Fruit fly (Drosophila melanogaster) whole organism, embryonic: ENCODE measurements around the gene spn-B.

Experiments
- Atf3 ChIP-seq: fragments of 200-800 bp; sonication (Bioruptor generic); optimal IDR thresholded peaks from 3 replicates; lab custom pipeline; 2016; ENCODE audit warnings: missing biosample characterization, missing genetic modification characterization
- Awh ChIP-seq: fragments of 200-800 bp; sonication (Bioruptor generic); IDR thresholded peaks from 2 replicates; pipeline ENCODE4, ENCODE4 v1.3.6; 2022; ENCODE audit warnings: missing biosample characterization, missing genetic modification characterization
- CG1024 ChIP-seq: fragments of 200-800 bp; sonication (Bioruptor generic); IDR thresholded peaks from 2 replicates; pipeline ENCODE4 v1.3.6; 2022; ENCODE audit warnings: missing biosample characterization, missing genetic modification characterization
- CG10321 ChIP-seq: fragments of 200-800 bp; sonication (Bioruptor generic); IDR thresholded peaks from 2 replicates; pipeline ENCODE4 v1.3.6; 2022; ENCODE audit warnings: missing biosample characterization, missing genetic modification characterization
- CG10366 ChIP-seq: fragments of 200-800 bp; sonication (Bioruptor generic); IDR thresholded peaks from 2 replicates; pipeline ENCODE4 v1.3.6; 2022; ENCODE audit warnings: missing biosample characterization, missing genetic modification characterization
- CG10431 ChIP-seq: fragments of 200-800 bp; sonication (Bioruptor generic); optimal IDR thresholded peaks from 3 replicates; lab custom pipeline; 2018; ENCODE audit warnings: missing biosample characterization, mild to moderate bottlenecking, missing genetic modification characterization
- CG11504 ChIP-seq: fragments of 200-800 bp; sonication (Bioruptor generic); optimal IDR thresholded peaks from 3 replicates; lab custom pipeline; 2019; ENCODE audit warnings: missing biosample characterization, mild to moderate bottlenecking, missing genetic modification characterization, moderate library complexity
- CG11695 ChIP-seq: fragments of 200-800 bp; sonication (Bioruptor generic); IDR thresholded peaks from 3 replicates; pipeline ENCODE4 v1.3.6; 2022; ENCODE audit warnings: missing biosample characterization, missing genetic modification characterization
- CG1233 ChIP-seq: fragments of 200-800 bp; sonication (Bioruptor generic); optimal IDR thresholded peaks from 4 replicates; lab custom pipeline; 2018; ENCODE audit warnings: missing biosample characterization, mild to moderate bottlenecking, missing genetic modification characterization
- CG12769 ChIP-seq: fragments of 200-800 bp; sonication (Bioruptor generic); optimal IDR thresholded peaks from 2 replicates; lab custom pipeline; 2019; ENCODE audit warnings: missing biosample characterization, mild to moderate bottlenecking, missing genetic modification characterization, moderate library complexity
- CG14050 ChIP-seq: fragments of 200-800 bp; sonication (Bioruptor generic); IDR thresholded peaks from 3 replicates; pipeline ENCODE4 v1.3.6; 2022; ENCODE audit warnings: missing biosample characterization, missing genetic modification characterization
- CG15514 ChIP-seq: fragments of 200-800 bp; sonication (Bioruptor generic); optimal IDR thresholded peaks from 3 replicates; lab custom pipeline; 2017; ENCODE audit warnings: missing biosample characterization, missing genetic modification characterization, mild to moderate bottlenecking, moderate library complexity, missing genetic modification reagents
- CG17359 ChIP-seq: fragments of 200-800 bp; sonication (Bioruptor generic); optimal IDR thresholded peaks from 3 replicates; lab custom pipeline; 2018; ENCODE audit warnings: missing biosample characterization, mild to moderate bottlenecking, missing genetic modification characterization, moderate library complexity
- CG2202 ChIP-seq: fragments of 200-800 bp; sonication (Bioruptor generic); optimal IDR thresholded peaks from 2 replicates; lab custom pipeline; 2018; ENCODE audit warnings: missing biosample characterization, mild to moderate bottlenecking, missing genetic modification characterization
- CG32767 ChIP-seq: fragments of 200-800 bp; sonication (Bioruptor generic); IDR thresholded peaks from 2 replicates; pipeline ENCODE4 v1.3.6; 2022; ENCODE audit warnings: missing biosample characterization, missing genetic modification characterization
- CG34422 ChIP-seq: fragments of 200-800 bp; sonication (Bioruptor generic); IDR thresholded peaks from 3 replicates; pipeline ENCODE4 v1.3.6; 2022; ENCODE audit warnings: missing biosample characterization, missing genetic modification characterization
- CG4282 ChIP-seq: fragments of 200-800 bp; sonication (Bioruptor generic); optimal IDR thresholded peaks from 2 replicates; lab custom pipeline; 2016; ENCODE audit warnings: missing biosample characterization, missing genetic modification characterization
- CG43689 ChIP-seq: fragments of 200-800 bp; sonication (Bioruptor generic); IDR thresholded peaks from 2 replicates; pipeline ENCODE4 v1.3.6; 2022; ENCODE audit warnings: missing biosample characterization, missing genetic modification characterization
- CG4820 ChIP-seq: fragments of 200-800 bp; sonication (Bioruptor generic); optimal IDR thresholded peaks from 3 replicates; lab custom pipeline; 2016; ENCODE audit warnings: missing biosample characterization, missing genetic modification characterization
- CG5953 ChIP-seq: fragments of 200-800 bp; sonication (Bioruptor generic); IDR thresholded peaks from 2 replicates; pipeline ENCODE4 v1.3.6; 2022; ENCODE audit warnings: missing biosample characterization, missing genetic modification characterization
- CG6654 ChIP-seq: fragments of 200-800 bp; sonication (Bioruptor generic); optimal IDR thresholded peaks from 2 replicates; lab custom pipeline; 2017; ENCODE audit warnings: missing biosample characterization, mild to moderate bottlenecking, missing genetic modification characterization
- CG9876 ChIP-seq: fragments of 200-800 bp; sonication (Bioruptor generic); optimal IDR thresholded peaks from 2 replicates; lab custom pipeline; 2016; ENCODE audit warnings: missing biosample characterization, missing genetic modification characterization
- D19B ChIP-seq: fragments of 200-800 bp; sonication (Bioruptor generic); optimal IDR thresholded peaks from 2 replicates; lab custom pipeline; 2017; ENCODE audit warnings: missing biosample characterization, mild to moderate bottlenecking, missing genetic modification characterization
- Dip3 ChIP-seq: fragments of 200-800 bp; sonication (Bioruptor generic); optimal IDR thresholded peaks from 3 replicates; lab custom pipeline; 2016; ENCODE audit warnings: missing biosample characterization, missing genetic modification characterization
- Dll ChIP-seq: fragments of 200-800 bp; sonication (Bioruptor generic); IDR thresholded peaks from 4 replicates; pipeline ENCODE4 v1.3.6; 2022; ENCODE audit warnings: missing biosample characterization, missing genetic modification characterization; ENCODE audit not compliant: partially characterized antibody
- Dp ChIP-seq: fragments of 200-800 bp; sonication (Bioruptor generic); optimal IDR thresholded peaks from 2 replicates; lab custom pipeline; 2018; ENCODE audit warnings: missing biosample characterization, mild to moderate bottlenecking, missing genetic modification characterization, moderate library complexity
- Hsf ChIP-seq: fragments of 200-800 bp; sonication (Bioruptor generic); optimal IDR thresholded peaks from 3 replicates; lab custom pipeline; 2016; ENCODE audit warnings: missing biosample characterization, missing genetic modification characterization
- Kr ChIP-seq: fragments of 200-800 bp; sonication (Bioruptor generic); optimal IDR thresholded peaks from 2 replicates; lab custom pipeline; 2017; ENCODE audit warnings: missing biosample characterization, mild to moderate bottlenecking, missing genetic modification characterization
- Mad ChIP-seq: fragments of 200-800 bp; sonication (Bioruptor generic); optimal IDR thresholded peaks from 2 replicates; lab custom pipeline; 2016; ENCODE audit warnings: missing biosample characterization, missing genetic modification characterization
- NC2β ChIP-seq: fragments of 200-800 bp; sonication (Bioruptor generic); optimal IDR thresholded peaks from 2 replicates; lab custom pipeline; 2016; ENCODE audit warnings: missing biosample characterization, missing genetic modification characterization
- PHDP ChIP-seq: fragments of 200-800 bp; sonication (Bioruptor generic); optimal IDR thresholded peaks from 3 replicates; lab custom pipeline; 2018; ENCODE audit warnings: missing biosample characterization, mild to moderate bottlenecking, missing genetic modification characterization, moderate library complexity
- Ravus ChIP-seq: fragments of 200-800 bp; sonication (Bioruptor generic); IDR thresholded peaks from 2 replicates; pipeline ENCODE4 v1.3.6; 2022; ENCODE audit warnings: missing biosample characterization, missing genetic modification characterization
- abd-A ChIP-seq: fragments of 200-800 bp; sonication (Bioruptor generic); optimal IDR thresholded peaks from 3 replicates; lab custom pipeline; 2019; ENCODE audit warnings: missing biosample characterization, mild to moderate bottlenecking, missing genetic modification characterization, moderate library complexity
- bbx ChIP-seq: fragments of 200-800 bp; sonication (Bioruptor generic); IDR thresholded peaks from 2 replicates; pipeline ENCODE4 v1.3.6; 2022; ENCODE audit warnings: missing biosample characterization, missing genetic modification characterization; ENCODE audit not compliant: partially characterized antibody
- bsh ChIP-seq, 2 experiments: fragments of 200-800 bp; sonication (Bioruptor generic); optimal IDR thresholded peaks; 2 replicates each; lab custom pipeline; 2017 to 2018; ENCODE audit warnings: mild to moderate bottlenecking in 2 of 2, missing biosample characterization in 2 of 2, missing genetic modification characterization in 2 of 2, moderate library complexity in 1 of 2
- croc ChIP-seq: fragments of 200-800 bp; sonication (Bioruptor generic); conservative IDR thresholded peaks from 3 replicates; pipeline ENCODE4 v1.3.6; 2022; ENCODE audit warnings: missing biosample characterization, missing genetic modification characterization
- da ChIP-seq: fragments of 200-800 bp; sonication (Bioruptor generic); optimal IDR thresholded peaks from 2 replicates; lab custom pipeline; 2016; ENCODE audit warnings: missing biosample characterization, missing genetic modification characterization
- gsb-n ChIP-seq: fragments of 200-800 bp; sonication (Bioruptor generic); optimal IDR thresholded peaks from 3 replicates; lab custom pipeline; 2018; ENCODE audit warnings: missing biosample characterization, mild to moderate bottlenecking, missing genetic modification characterization
- hkb ChIP-seq, 2 experiments: fragments of 200-800 bp in 1 of 2; fragments of >200 bp in 1 of 2; sonication (Bioruptor generic) in 1 of 2; IDR thresholded peaks in 1 of 2; optimal IDR thresholded peaks in 1 of 2; 2 replicates each; pipeline versions ENCODE4 v1.3.6 to Lab custom; 2017 to 2022; ENCODE audit warnings: missing biosample characterization in 1 of 2, missing genetic modification characterization in 1 of 2
- klu ChIP-seq: fragments of 200-800 bp; sonication (Bioruptor generic); IDR thresholded peaks from 2 replicates; pipeline ENCODE4 v1.3.6; 2022; ENCODE audit warnings: missing biosample characterization, missing genetic modification characterization
- nerfin-2 ChIP-seq: fragments of 200-800 bp; sonication (Bioruptor generic); IDR thresholded peaks from 2 replicates; pipeline ENCODE4 v1.3.6; 2022; ENCODE audit warnings: missing biosample characterization, missing genetic modification characterization; ENCODE audit not compliant: partially characterized antibody
- pan ChIP-seq, 4 experiments: fragments of >200 bp in 3 of 4; fragments of 200-800 bp in 1 of 4; sonication (Bioruptor generic) in 1 of 4; optimal IDR thresholded peaks in 3 of 4; IDR thresholded peaks in 1 of 4; 2 replicates each; pipeline versions ENCODE4 v1.3.6 to Lab custom; 2017 to 2022; ENCODE audit warnings: missing biosample characterization in 2 of 4, missing genetic modification characterization in 2 of 4, mixed read lengths in 1 of 4
- prd ChIP-seq, 3 experiments: fragments of >200 bp in 2 of 3; fragments of 200-800 bp in 1 of 3; sonication (Bioruptor generic) in 1 of 3; optimal IDR thresholded peaks in 2 of 3; IDR thresholded peaks in 1 of 3; 2 replicates in 2 of 3; 3 replicates in 1 of 3; pipeline versions ENCODE4 v1.3.6 to Lab custom; 2017 to 2022; ENCODE audit warnings: missing biosample characterization in 1 of 3, missing genetic modification characterization in 1 of 3
- pum ChIP-seq: fragments of 200-800 bp; sonication (Bioruptor generic); optimal IDR thresholded peaks from 2 replicates; lab custom pipeline; 2016; ENCODE audit warnings: missing biosample characterization, missing genetic modification characterization
- rib ChIP-seq: fragments of 200-800 bp; sonication (Bioruptor generic); IDR thresholded peaks from 2 replicates; pipeline ENCODE4 v1.3.6; 2022; ENCODE audit warnings: missing biosample characterization, missing genetic modification characterization
- run ChIP-seq: fragments of 200-800 bp; sonication (Bioruptor generic); optimal IDR thresholded peaks from 3 replicates; lab custom pipeline; 2018; ENCODE audit warnings: missing biosample characterization, mild to moderate bottlenecking, missing genetic modification characterization
- sima ChIP-seq: fragments of 200-800 bp; sonication (Bioruptor generic); optimal IDR thresholded peaks from 2 replicates; lab custom pipeline; 2016; ENCODE audit warnings: missing biosample characterization, missing genetic modification characterization
- ttk ChIP-seq: fragments of 200-800 bp; sonication (Bioruptor generic); IDR thresholded peaks from 2 replicates; pipeline ENCODE4 v2.1.2; 2022; ENCODE audit warnings: missing biosample characterization, missing genetic modification characterization
- unpg ChIP-seq: fragments of 200-800 bp; sonication (Bioruptor generic); optimal IDR thresholded peaks from 3 replicates; lab custom pipeline; 2018; ENCODE audit warnings: missing biosample characterization, mild to moderate bottlenecking, missing genetic modification characterization, moderate library complexity
- wdn ChIP-seq: fragments of 200-800 bp; sonication (Bioruptor generic); IDR thresholded peaks from 2 replicates; pipeline ENCODE4 v1.3.6; 2022; ENCODE audit warnings: missing biosample characterization, missing genetic modification characterization

The spn-B gene

DNA sequence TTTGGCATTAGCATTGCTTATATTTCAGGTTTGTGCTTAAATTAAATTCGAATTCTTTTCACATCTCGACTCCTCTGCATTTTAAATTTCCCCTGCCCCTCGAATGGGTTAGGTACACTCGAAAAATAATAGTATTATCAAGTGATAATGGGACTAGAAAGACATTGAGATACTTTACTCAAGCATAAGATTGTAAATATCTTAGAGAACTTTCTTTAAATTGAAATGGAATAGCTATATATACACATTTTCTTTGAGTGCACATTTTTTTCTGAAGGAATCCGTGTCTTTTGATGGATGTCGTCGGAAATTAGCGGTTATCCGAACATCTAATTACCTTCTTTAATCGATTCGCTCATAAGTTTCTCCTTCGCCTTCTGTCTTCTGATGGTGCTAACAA, 16.8 kb upstream of the spn-B start (continued):
- no peak for TF ChIP-seq CG4820 (GFP tag; lab: Kevin White, UChicago)
- peak; percentile 60; the same call in 1 of the 3 replicates for TF ChIP-seq CG34422 (GFP tag; lab: Robert Waterston, UW)
- no peak for TF ChIP-seq sima (GFP tag; lab: Kevin White, UChicago)
- peak; percentile 14 for TF ChIP-seq Hsf (GFP tag; lab: Kevin White, UChicago)
- no peak for TF ChIP-seq CG5953 (GFP tag; lab: Robert Waterston, UW)
- TF ChIP-seq Ravus (GFP tag; lab: Robert Waterston, UW), result no peak
- TF ChIP-seq Mad, result no peak
- no peak for TF ChIP-seq Awh (GFP tag; lab: Robert Waterston, UW)
- no peak for TF ChIP-seq CG4282
- TF ChIP-seq CG9876 (GFP tag; lab: Kevin White, UChicago), result no peak
- no peak for TF ChIP-seq pum
- no peak for TF ChIP-seq wdn
- TF ChIP-seq prd (optimal IDR thresholded peaks at IDR 0.05; lab: Kevin White, UChicago), result no peak
- TF ChIP-seq prd (GFP tag; IDR thresholded peaks at IDR 0.05; lab: Robert Waterston, UW), result peak; percentile 45; the same call in 1 of the 3 replicates
- no peak for TF ChIP-seq unpg
- no peak for TF ChIP-seq PHDP (tag; lab: Kevin White, UChicago)
- peak; percentile 61; the same call in 1 of the 3 replicates for TF ChIP-seq CG11695 (GFP tag; lab: Robert Waterston, UW)
- no peak for TF ChIP-seq croc
- no peak for TF ChIP-seq CG11504
- no peak for TF ChIP-seq CG15514 (GFP tag; lab: Kevin White, UChicago)
- TF ChIP-seq Dll (GFP tag; lab: Robert Waterston, UW), result no peak
- no peak for TF ChIP-seq CG1024
- TF ChIP-seq hkb (optimal IDR thresholded peaks at IDR 0.05; lab: Kevin White, UChicago), result no peak
- TF ChIP-seq hkb (GFP tag; IDR thresholded peaks at IDR 0.05; lab: Robert Waterston, UW), result peak; percentile 45; the same call in 1 of the 2 replicates
- no peak for TF ChIP-seq Atf3 (GFP tag; lab: Kevin White, UChicago)
- peak; percentile 18; the same call in 1 of the 2 replicates for TF ChIP-seq klu (GFP tag; lab: Robert Waterston, UW)
- no peak for TF ChIP-seq CG12769 (tag; lab: Kevin White, UChicago)
- no peak for TF ChIP-seq CG2202 (tag; lab: Kevin White, UChicago)
- TF ChIP-seq CG14050, result no peak
- TF ChIP-seq Dp (GFP tag; lab: Kevin White, UChicago), result no peak
- no peak for TF ChIP-seq rib (GFP tag; lab: Robert Waterston, UW)
- no peak for TF ChIP-seq run (tag; lab: Kevin White, UChicago)
- TF ChIP-seq CG10431, result no peak
- no peak for TF ChIP-seq bbx (GFP tag; lab: Robert Waterston, UW)
- no peak for TF ChIP-seq CG1233 (GFP tag; lab: Kevin White, UChicago)
- TF ChIP-seq CG6654 (GFP tag; lab: Kevin White, UChicago), result no peak
- no peak for TF ChIP-seq CG43689 (GFP tag; lab: Robert Waterston, UW)
- TF ChIP-seq CG17359, result no peak
- no peak for TF ChIP-seq gsb-n (tag; lab: Kevin White, UChicago)
- TF ChIP-seq nerfin-2 (GFP tag; lab: Robert Waterston, UW), result no peak
- no peak; the same call in 1 of the 2 replicates for TF ChIP-seq CG10366 (GFP tag; lab: Robert Waterston, UW)
- TF ChIP-seq Kr (GFP tag; lab: Kevin White, UChicago), result no peak
- TF ChIP-seq ttk (GFP tag; lab: Robert Waterston, UW), result no peak
- peak; percentile 9 for TF ChIP-seq Dip3
- TF ChIP-seq NC2β (GFP tag; lab: Kevin White, UChicago), result no peak
- TF ChIP-seq CG10321 (GFP tag; lab: Robert Waterston, UW), result no peak
- no peak for TF ChIP-seq D19B (GFP tag; lab: Kevin White, UChicago)
- TF ChIP-seq pan (optimal IDR thresholded peaks at IDR 0.05; lab: Kevin White, UChicago), result no peak
- TF ChIP-seq pan (GFP tag; optimal IDR thresholded peaks at IDR 0.05 in 1 of 2, IDR thresholded peaks at IDR 0.05 in 1 of 2), result peak in 1 of 2 experiments; percentile 45
- no peak for TF ChIP-seq da (GFP tag; lab: Kevin White, UChicago)
- TF ChIP-seq CG32767 (GFP tag; lab: Robert Waterston, UW), result no peak
- TF ChIP-seq bsh (GFP tag; optimal IDR thresholded peaks at IDR 0.05; lab: Kevin White, UChicago), result peak in 1 of 2 experiments; percentile 46
- no peak for TF ChIP-seq abd-A (tag; lab: Kevin White, UChicago)
